Fruit fly (Drosophila melanogaster) whole organism, embryonic: Measurements from ENCODE around the gene CG4951.

Experiments
- Atf3 ChIP-seq: fragments of 200-800 bp; sonication (Bioruptor generic); optimal IDR thresholded peaks from 3 replicates; lab custom pipeline; 2016; ENCODE audit warnings: missing biosample characterization, missing genetic modification characterization
- Atf6 ChIP-seq: fragments of 200-800 bp; sonication (Bioruptor generic); IDR thresholded peaks from 2 replicates; pipeline ENCODE4 v1.3.6; 2022; ENCODE audit warnings: missing biosample characterization, missing genetic modification characterization
- BtbVII ChIP-seq: fragments of 200-800 bp; sonication (Bioruptor generic); optimal IDR thresholded peaks from 3 replicates; lab custom pipeline; 2017; ENCODE audit warnings: missing biosample characterization, mild to moderate bottlenecking, missing genetic modification characterization
- CG11085 ChIP-seq: fragments of 200-800 bp; sonication (Bioruptor generic); IDR thresholded peaks from 2 replicates; pipeline ENCODE4 v1.3.6; 2022; ENCODE audit warnings: missing biosample characterization, missing genetic modification characterization
- CG11247 ChIP-seq: fragments of 200-800 bp; sonication (Bioruptor generic); IDR thresholded peaks from 2 replicates; pipeline ENCODE4 v1.3.6; 2022; ENCODE audit warnings: missing biosample characterization, missing genetic modification characterization
- CG12104 ChIP-seq: fragments of 200-800 bp; sonication (Bioruptor generic); optimal IDR thresholded peaks from 3 replicates; lab custom pipeline; 2016; ENCODE audit warnings: missing biosample characterization, missing genetic modification characterization
- CG12769 ChIP-seq: fragments of 200-800 bp; sonication (Bioruptor generic); optimal IDR thresholded peaks from 2 replicates; lab custom pipeline; 2019; ENCODE audit warnings: missing biosample characterization, mild to moderate bottlenecking, missing genetic modification characterization, moderate library complexity
- CG1602 ChIP-seq: fragments of 200-800 bp; sonication (Bioruptor generic); optimal IDR thresholded peaks from 3 replicates; lab custom pipeline; 2016; ENCODE audit warnings: missing biosample characterization, missing genetic modification characterization
- CG16779 ChIP-seq: fragments of 200-800 bp; sonication (Bioruptor generic); IDR thresholded peaks from 2 replicates; pipeline ENCODE4 v1.3.6; 2022; ENCODE audit warnings: missing biosample characterization, missing genetic modification characterization
- CG32532 ChIP-seq: fragments of 200-800 bp; sonication (Bioruptor generic); IDR thresholded peaks from 2 replicates; pipeline ENCODE4 v1.3.6; 2022; ENCODE audit warnings: missing biosample characterization, missing genetic modification characterization
- CG43689 ChIP-seq: fragments of 200-800 bp; sonication (Bioruptor generic); IDR thresholded peaks from 2 replicates; pipeline ENCODE4 v1.3.6; 2022; ENCODE audit warnings: missing biosample characterization, missing genetic modification characterization
- CG4854 ChIP-seq: fragments of 200-800 bp; sonication (Bioruptor generic); optimal IDR thresholded peaks from 2 replicates; lab custom pipeline; 2016; ENCODE audit warnings: missing biosample characterization, missing genetic modification characterization, inconsistent platforms
- CG6791 ChIP-seq: fragments of 200-800 bp; sonication (Bioruptor generic); IDR thresholded peaks from 3 replicates; pipeline ENCODE4 v1.3.6; 2022; ENCODE audit warnings: missing biosample characterization, missing genetic modification characterization; ENCODE audit not compliant: partially characterized antibody
- CG7372 ChIP-seq: fragments of 200-800 bp; sonication (Bioruptor generic); IDR thresholded peaks from 2 replicates; pipeline ENCODE4 v1.3.6; 2022; ENCODE audit warnings: missing biosample characterization, missing genetic modification characterization
- CG7987 ChIP-seq: fragments of 200-800 bp; sonication (Bioruptor generic); optimal IDR thresholded peaks from 2 replicates; lab custom pipeline; 2018; ENCODE audit warnings: missing biosample characterization, mild to moderate bottlenecking, missing genetic modification characterization, moderate library complexity
- CG8765 ChIP-seq: fragments of 200-800 bp; sonication (Bioruptor generic); IDR thresholded peaks from 2 replicates; pipeline ENCODE4 v1.3.6; 2022; ENCODE audit warnings: missing biosample characterization, missing genetic modification characterization
- CG9437 ChIP-seq: fragments of 200-800 bp; sonication (Bioruptor generic); optimal IDR thresholded peaks from 2 replicates; lab custom pipeline; 2018; ENCODE audit warnings: missing biosample characterization, mild to moderate bottlenecking, missing genetic modification characterization
- CG9727 ChIP-seq: fragments of 200-800 bp; sonication (Bioruptor generic); optimal IDR thresholded peaks from 3 replicates; lab custom pipeline; 2017; ENCODE audit warnings: missing biosample characterization, mild to moderate bottlenecking, missing genetic modification characterization
- Dad ChIP-seq: fragments of 200-800 bp; sonication (Bioruptor generic); optimal IDR thresholded peaks from 3 replicates; lab custom pipeline; 2016; ENCODE audit warnings: missing biosample characterization, missing genetic modification characterization
- E2f1 ChIP-seq: fragments of 200-800 bp; sonication (Bioruptor generic); IDR thresholded peaks from 2 replicates; pipeline ENCODE4 v1.3.6; 2022; ENCODE audit warnings: missing biosample characterization, missing genetic modification characterization
- Ets65A ChIP-seq: fragments of 200-800 bp; sonication (Bioruptor generic); peaks from one replicate; lab custom pipeline; 2016; ENCODE audit warnings: missing biosample characterization, missing genetic modification characterization
- Fer1 ChIP-seq: fragments of 200-800 bp; sonication (Bioruptor generic); optimal IDR thresholded peaks from 2 replicates; lab custom pipeline; 2017; ENCODE audit warnings: missing biosample characterization, mild to moderate bottlenecking, missing genetic modification characterization
- Gsc ChIP-seq: fragments of 200-800 bp; sonication (Bioruptor generic); IDR thresholded peaks from 2 replicates; pipeline ENCODE4 v1.3.6; 2022; ENCODE audit warnings: missing biosample characterization, missing genetic modification characterization
- HLH54F ChIP-seq: fragments of 200-800 bp; sonication (Bioruptor generic); optimal IDR thresholded peaks from 3 replicates; lab custom pipeline; 2016; ENCODE audit warnings: missing biosample characterization, missing genetic modification characterization
- HmgD ChIP-seq: fragments of 200-800 bp; sonication (Bioruptor generic); optimal IDR thresholded peaks from 3 replicates; lab custom pipeline; 2016; ENCODE audit warnings: missing biosample characterization, missing genetic modification characterization
- Hmr ChIP-seq: fragments of 200-800 bp; sonication (Bioruptor generic); optimal IDR thresholded peaks from 3 replicates; lab custom pipeline; 2017; ENCODE audit warnings: mild to moderate bottlenecking, missing biosample characterization, missing genetic modification reagents, missing genetic modification characterization
- Lim3 ChIP-seq: fragments of 200-800 bp; sonication (Bioruptor generic); IDR thresholded peaks from 2 replicates; pipeline ENCODE4 v1.3.6; 2022; ENCODE audit warnings: missing biosample characterization, missing genetic modification characterization
- Lpt ChIP-seq: fragments of >200 bp; optimal IDR thresholded peaks from 2 replicates; lab custom pipeline; 2018; ENCODE audit warnings: missing biosample characterization, missing genetic modification characterization
- MTF-1 ChIP-seq: fragments of 200-800 bp; sonication (Bioruptor generic); optimal IDR thresholded peaks from 2 replicates; lab custom pipeline; 2018; ENCODE audit warnings: missing biosample characterization, mild to moderate bottlenecking, missing genetic modification characterization, borderline replicate concordance
- Nf-YA ChIP-seq: fragments of 200-800 bp; sonication (Bioruptor generic); IDR thresholded peaks from 2 replicates; pipeline ENCODE4 v1.3.6; 2022; ENCODE audit warnings: missing biosample characterization, missing genetic modification characterization
- Sin3A ChIP-seq: fragments of >200 bp; optimal IDR thresholded peaks from 2 replicates; lab custom pipeline; 2018
- Usf ChIP-seq: fragments of 200-800 bp; sonication (Bioruptor generic); optimal IDR thresholded peaks from 2 replicates; lab custom pipeline; 2017; ENCODE audit warnings: missing genotype, missing biosample characterization, missing genetic modification characterization
- bowl ChIP-seq: fragments of 200-800 bp; sonication (Bioruptor generic); IDR thresholded peaks from 2 replicates; pipeline ENCODE4 v1.3.6; 2022; ENCODE audit warnings: missing biosample characterization, missing genetic modification characterization
- chn ChIP-seq: fragments of 200-800 bp; sonication (Bioruptor generic); optimal IDR thresholded peaks from 2 replicates; lab custom pipeline; 2016; ENCODE audit warnings: missing biosample characterization, missing genetic modification characterization
- da ChIP-seq: fragments of 200-800 bp; sonication (Bioruptor generic); optimal IDR thresholded peaks from 2 replicates; lab custom pipeline; 2016; ENCODE audit warnings: missing biosample characterization, missing genetic modification characterization
- dimm ChIP-seq: fragments of 200-800 bp; sonication (Bioruptor generic); IDR thresholded peaks from 2 replicates; pipeline ENCODE4 v1.3.6; 2022; ENCODE audit warnings: missing biosample characterization, missing genetic modification characterization
- dm ChIP-seq: fragments of 200-800 bp; sonication (Bioruptor generic); optimal IDR thresholded peaks from 3 replicates; lab custom pipeline; 2016; ENCODE audit warnings: missing biosample characterization, missing genetic modification characterization
- grau ChIP-seq: fragments of 200-800 bp; optimal IDR thresholded peaks from 3 replicates; lab custom pipeline; 2019; ENCODE audit warnings: missing biosample characterization, mild to moderate bottlenecking, missing genetic modification characterization, moderate library complexity
- hth ChIP-seq: fragments of >200 bp; optimal IDR thresholded peaks from 2 replicates; lab custom pipeline; 2017; ENCODE audit warnings: inconsistent platforms
- jumu ChIP-seq: fragments of 200-800 bp; sonication (Bioruptor generic); optimal IDR thresholded peaks from 3 replicates; lab custom pipeline; 2016; ENCODE audit warnings: missing biosample characterization, missing genetic modification characterization
- klu ChIP-seq: fragments of 200-800 bp; sonication (Bioruptor generic); IDR thresholded peaks from 2 replicates; pipeline ENCODE4 v1.3.6; 2022; ENCODE audit warnings: missing biosample characterization, missing genetic modification characterization
- lab ChIP-seq: fragments of 200-800 bp; sonication (Bioruptor generic); optimal IDR thresholded peaks from 3 replicates; lab custom pipeline; 2017; ENCODE audit warnings: missing biosample characterization, missing genetic modification characterization, mild to moderate bottlenecking, moderate library complexity, missing genetic modification reagents
- maf-S ChIP-seq: fragments of 200-800 bp; sonication (Bioruptor generic); optimal IDR thresholded peaks from 2 replicates; lab custom pipeline; 2016; ENCODE audit warnings: missing biosample characterization, missing genetic modification characterization
- mld ChIP-seq: fragments of 200-800 bp; sonication (Bioruptor generic); IDR thresholded peaks from 3 replicates; pipeline ENCODE4 v1.3.6; 2022; ENCODE audit warnings: missing biosample characterization, missing genetic modification characterization; ENCODE audit not compliant: partially characterized antibody
- pho ChIP-seq: fragments of 200-800 bp; sonication (Bioruptor generic); optimal IDR thresholded peaks from 2 replicates; lab custom pipeline; 2016; ENCODE audit warnings: missing biosample characterization, missing genetic modification characterization
- ro ChIP-seq: fragments of 200-800 bp; sonication (Bioruptor generic); IDR thresholded peaks from 2 replicates; pipeline ENCODE4 v1.3.6; 2022; ENCODE audit warnings: missing biosample characterization, missing genetic modification characterization
- seq ChIP-seq: fragments of 200-800 bp; sonication (Bioruptor generic); IDR thresholded peaks from 2 replicates; pipeline ENCODE4 v1.3.6; 2022; ENCODE audit warnings: missing biosample characterization, missing genetic modification characterization
- stc ChIP-seq: fragments of 200-800 bp; sonication (Bioruptor generic); IDR thresholded peaks from 2 replicates; pipeline ENCODE4 v1.3.6; 2022; ENCODE audit warnings: missing biosample characterization, missing genetic modification characterization
- sug ChIP-seq: fragments of 200-800 bp; optimal IDR thresholded peaks from 2 replicates; lab custom pipeline; 2019; ENCODE audit warnings: missing biosample characterization, mild to moderate bottlenecking, missing genetic modification characterization, moderate library complexity
- tgo ChIP-seq: fragments of 200-800 bp; sonication (Bioruptor generic); IDR thresholded peaks from 3 replicates; pipeline ENCODE4 v1.3.6; 2022; ENCODE audit warnings: missing biosample characterization, missing genetic modification characterization
- tna ChIP-seq: fragments of 200-800 bp; sonication (Bioruptor generic); IDR thresholded peaks from 2 replicates; pipeline ENCODE4 v1.3.6; 2022; ENCODE audit warnings: missing biosample characterization, missing genetic modification characterization; ENCODE audit not compliant: partially characterized antibody
- wek ChIP-seq: fragments of 200-800 bp; sonication (Bioruptor generic); optimal IDR thresholded peaks from 3 replicates; lab custom pipeline; 2018; ENCODE audit warnings: missing biosample characterization, mild to moderate bottlenecking, missing genetic modification characterization, moderate library complexity

The CG4951 gene

DNA sequence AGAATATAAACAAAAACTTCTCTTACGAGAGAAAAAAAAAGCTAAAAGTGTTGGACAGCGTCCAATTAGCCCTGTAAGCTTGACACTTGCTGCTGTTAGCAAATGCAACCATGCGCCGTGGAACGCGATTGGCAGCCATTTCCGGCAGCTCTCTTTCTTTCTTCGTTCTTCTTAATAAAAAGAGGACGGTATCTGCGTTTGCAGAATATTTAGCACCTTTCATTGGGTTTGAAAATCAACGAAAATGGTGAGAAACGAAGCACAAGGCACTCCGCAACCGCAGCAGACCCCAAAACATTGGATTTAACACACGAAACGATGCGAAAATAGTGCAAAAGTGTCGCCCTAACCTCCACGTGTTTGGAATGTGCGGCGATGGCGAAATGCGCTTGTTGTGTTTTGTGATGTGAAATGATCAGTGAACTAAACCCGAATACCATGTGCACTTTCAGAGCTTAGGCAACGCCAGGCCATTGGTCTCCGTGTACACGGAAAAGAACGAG, 31.2 kb downstream of the CG4951 start, which contains the start of gene RpL4 (continued):
- TF ChIP-seq CG16779 (GFP tag; lab: Robert Waterston, UW) (peak; percentile 66; the same call in 1 of the 2 replicates), stc (peak; percentile 71), wek (GFP tag; lab: Kevin White, UChicago) (peak; percentile 87), Usf (GFP tag; lab: Kevin White, UChicago) (peak; percentile 72), CG9727 (GFP tag; lab: Kevin White, UChicago) (peak; percentile 93), Sin3A (lab: Kevin White, UChicago) (no peak), sug (peak; percentile 72), da (GFP tag; lab: Kevin White, UChicago) (peak; percentile 40), Gsc (GFP tag; lab: Robert Waterston, UW) (no peak), HLH54F (GFP tag; lab: Kevin White, UChicago) (peak; percentile 75), seq (GFP tag; lab: Robert Waterston, UW) (peak; percentile 72), CG32532 (GFP tag; lab: Robert Waterston, UW) (peak; percentile 89), pho (GFP tag; lab: Kevin White, UChicago) (peak; percentile 77), CG7372 (GFP tag; lab: Robert Waterston, UW) (peak; percentile 67), tgo (GFP tag; lab: Robert Waterston, UW) (peak; percentile 67), maf-S (GFP tag; lab: Kevin White, UChicago) (peak; percentile 56), Lim3 (GFP tag; lab: Robert Waterston, UW) (no peak), CG8765 (GFP tag; lab: Robert Waterston, UW) (no peak), CG9437 (GFP tag; lab: Kevin White, UChicago) (peak; percentile 88), CG43689 (GFP tag; lab: Robert Waterston, UW) (0 out of 2 replicates have a peak, but pooled peaks have one; percentile 22), ro (GFP tag; lab: Robert Waterston, UW) (no peak), Lpt (no peak), HmgD (GFP tag; lab: Kevin White, UChicago) (peak; percentile 42), CG12104 (peak; percentile 85), CG1602 (GFP tag; lab: Kevin White, UChicago) (peak; percentile 39), Ets65A (GFP tag; lab: Kevin White, UChicago) (peak; percentile 98), jumu (GFP tag; lab: Kevin White, UChicago) (no peak), dm (peak; percentile 94), CG4854 (GFP tag; lab: Kevin White, UChicago) (peak; percentile 78), CG7987 (peak; percentile 95), Atf6 (GFP tag; lab: Robert Waterston, UW) (peak; percentile 77), grau (tag; lab: Kevin White, UChicago) (peak; percentile 64), E2f1 (GFP tag; lab: Robert Waterston, UW) (peak; percentile 70), CG11085 (GFP tag; lab: Robert Waterston, UW) (peak; percentile 68; the same call in 1 of the 2 replicates), hth (lab: Kevin White, UChicago) (no peak), Hmr (peak; percentile 94), BtbVII (peak; percentile 87), dimm (GFP tag; lab: Robert Waterston, UW) (peak; percentile 51; the same call in 1 of the 2 replicates), CG12769 (tag; lab: Kevin White, UChicago) (no peak), Fer1 (GFP tag; lab: Kevin White, UChicago) (peak; percentile 84), chn (GFP tag; lab: Kevin White, UChicago) (peak; percentile 68), klu (GFP tag; lab: Robert Waterston, UW) (no peak), bowl (GFP tag; lab: Robert Waterston, UW) (peak; percentile 25; the same call in 1 of the 2 replicates), mld (0 out of 3 replicates have a peak, but pooled peaks have one; percentile 42), tna (GFP tag; lab: Robert Waterston, UW) (0 out of 2 replicates have a peak, but pooled peaks have one; percentile 16), CG11247 (GFP tag; lab: Robert Waterston, UW) (peak; percentile 85), Dad (GFP tag; lab: Kevin White, UChicago) (peak; percentile 85), Nf-YA (GFP tag; lab: Robert Waterston, UW) (peak; percentile 44; the same call in 1 of the 2 replicates), MTF-1 (GFP tag; lab: Kevin White, UChicago) (peak; percentile 96), lab (GFP tag; lab: Kevin White, UChicago) (peak; percentile 93), Atf3 (GFP tag; lab: Kevin White, UChicago) (peak; percentile 66), CG6791 (no peak)
